Worm (Caenorhabditis elegans): ENCODE data around the gene T07E3.2.

DNA sequence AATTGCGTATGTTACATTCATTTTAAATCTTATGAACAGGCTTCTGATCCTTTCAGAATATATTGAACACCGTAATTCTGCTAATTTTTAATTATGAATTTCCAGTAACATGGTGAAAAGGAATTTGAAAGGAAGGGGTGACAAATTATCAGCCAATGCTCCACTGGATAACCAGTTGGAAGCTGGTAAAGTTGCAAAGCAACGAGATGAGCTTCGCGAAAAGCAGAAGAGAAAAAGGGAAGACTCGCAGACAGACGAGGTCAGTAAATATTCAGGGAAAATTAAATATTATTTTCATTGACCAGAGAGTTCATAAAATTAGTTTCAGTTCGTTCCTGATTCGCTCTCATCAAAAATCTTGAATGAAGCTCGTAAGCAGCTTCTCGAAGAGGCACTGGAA, 25.4 kb downstream of the T07E3.2 start, which contains the start of gene byn-1:
- no peak for TF ChIP-seq dao-5 (tag; optimal IDR thresholded peaks at IDR 0.05)
- no peak for TF ChIP-seq him-1 (tag; optimal IDR thresholded peaks at IDR 0.05)
- TF ChIP-seq W03F9.2 (tag; optimal IDR thresholded peaks at IDR 0.05): no peak
